Worm (Caenorhabditis elegans): Measurements from ENCODE around the gene nhr-286.
"Not testable (repeated sequence)": the region's sequence is repeated elsewhere in the genome, so short reads cannot be mapped to it uniquely, and the experiment has no call there.

DNA sequence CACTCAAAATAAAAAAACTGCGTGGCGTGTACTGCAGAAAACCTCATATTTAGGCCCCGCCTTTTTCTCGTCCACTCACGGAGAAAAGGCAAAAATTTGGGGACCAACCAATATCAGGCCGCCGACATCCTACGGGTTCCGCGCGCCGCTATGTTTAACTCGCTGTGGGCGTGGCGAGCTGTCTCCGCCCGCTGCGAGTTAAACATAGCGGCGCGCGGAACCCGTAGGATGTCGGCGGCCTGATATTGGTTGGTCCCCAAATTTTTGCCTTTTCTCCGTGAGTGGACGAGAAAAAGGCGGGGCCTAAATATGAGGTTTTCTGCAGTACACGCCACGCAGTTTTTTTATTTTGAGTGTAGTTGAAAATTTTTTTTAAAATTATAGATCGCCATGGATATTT lies 28.6 kb downstream of the nhr-286 start, which contains the start of gene tmem-258:
- TF ChIP-seq ztf-11 (tag; optimal IDR thresholded peaks at IDR 0.05); ceh-16 (tag; optimal IDR thresholded peaks at IDR 0.05); lin-39 (tag; optimal IDR thresholded peaks at IDR 0.05); F13H6.1 (tag; optimal IDR thresholded peaks at IDR 0.05); sma-3 (GFP tag; optimal IDR thresholded peaks at IDR 0.05); mdl-1 (tag; optimal IDR thresholded peaks at IDR 0.05); unc-62 (GFP tag; optimal IDR thresholded peaks at IDR 0.05); aly-2 (tag; optimal IDR thresholded peaks at IDR 0.05): not testable (repeated sequence)

Data from whole organism, L2 larva.